Fruit fly (Drosophila melanogaster) whole organism, embryonic: Measurements from ENCODE around the gene CG32075.

Experiments used
- BEAF-32 ChIP-seq: fragments of 200-800 bp; sonication (Bioruptor generic); optimal IDR thresholded peaks from 3 replicates; lab custom pipeline; 2017; ENCODE audit warnings: missing biosample characterization, missing genetic modification characterization, mild to moderate bottlenecking, moderate library complexity, missing genetic modification reagents
- Blimp-1 ChIP-seq: fragments of 200-800 bp; sonication (Bioruptor generic); optimal IDR thresholded peaks from 3 replicates; lab custom pipeline; 2018; ENCODE audit warnings: missing biosample characterization, missing genetic modification characterization, mild to moderate bottlenecking, moderate library complexity, missing genetic modification reagents
- CG10147 ChIP-seq: fragments of 200-800 bp; sonication (Bioruptor generic); optimal IDR thresholded peaks from 2 replicates; lab custom pipeline; 2019; ENCODE audit warnings: missing biosample characterization, mild to moderate bottlenecking, missing genetic modification characterization, moderate library complexity
- CG10274 ChIP-seq: fragments of 200-800 bp; sonication (Bioruptor generic); optimal IDR thresholded peaks from 3 replicates; lab custom pipeline; 2017; ENCODE audit warnings: missing biosample characterization, mild to moderate bottlenecking, missing genetic modification characterization
- CG11247 ChIP-seq: fragments of 200-800 bp; sonication (Bioruptor generic); IDR thresholded peaks from 2 replicates; pipeline ENCODE4 v1.3.6; 2022; ENCODE audit warnings: missing biosample characterization, missing genetic modification characterization
- CG11560 ChIP-seq: fragments of 200-800 bp; sonication (Bioruptor generic); IDR thresholded peaks from 3 replicates; pipeline ENCODE4 v1.3.6; 2022; ENCODE audit warnings: missing biosample characterization, missing genetic modification characterization
- CG15269 ChIP-seq: fragments of 200-800 bp; sonication (Bioruptor generic); optimal IDR thresholded peaks from 2 replicates; lab custom pipeline; 2018; ENCODE audit warnings: missing biosample characterization, mild to moderate bottlenecking, missing genetic modification characterization, moderate library complexity
- CG17328 ChIP-seq: fragments of 200-800 bp; sonication (Bioruptor generic); IDR thresholded peaks from 2 replicates; pipeline ENCODE4 v1.3.6; 2022; ENCODE audit warnings: missing biosample characterization, missing genetic modification characterization
- CG18011 ChIP-seq: fragments of 200-800 bp; sonication (Bioruptor generic); optimal IDR thresholded peaks from 2 replicates; lab custom pipeline; 2017; ENCODE audit warnings: missing biosample characterization, missing genetic modification characterization, mild to moderate bottlenecking, moderate library complexity, missing genotype
- CG18476 ChIP-seq: fragments of 200-800 bp; sonication (Bioruptor generic); optimal IDR thresholded peaks from 2 replicates; lab custom pipeline; 2016; ENCODE audit warnings: missing biosample characterization, mild to moderate bottlenecking, missing genetic modification characterization
- CG2129 ChIP-seq: fragments of 200-800 bp; sonication (Bioruptor generic); IDR thresholded peaks from 2 replicates; pipeline ENCODE4 v1.3.6; 2022; ENCODE audit warnings: missing biosample characterization, missing genetic modification characterization; ENCODE audit not compliant: partially characterized antibody
- CG2202 ChIP-seq: fragments of 200-800 bp; sonication (Bioruptor generic); optimal IDR thresholded peaks from 2 replicates; lab custom pipeline; 2018; ENCODE audit warnings: missing biosample characterization, mild to moderate bottlenecking, missing genetic modification characterization
- CG31441 ChIP-seq: fragments of 200-800 bp; sonication (Bioruptor generic); IDR thresholded peaks from 2 replicates; pipeline ENCODE4 v1.3.6; 2022; ENCODE audit warnings: missing biosample characterization, missing genetic modification characterization
- CG32767 ChIP-seq: fragments of 200-800 bp; sonication (Bioruptor generic); IDR thresholded peaks from 2 replicates; pipeline ENCODE4 v1.3.6; 2022; ENCODE audit warnings: missing biosample characterization, missing genetic modification characterization
- CG32772 ChIP-seq: fragments of 200-800 bp; sonication (Bioruptor generic); IDR thresholded peaks from 2 replicates; pipeline ENCODE4 v1.3.6; 2022; ENCODE audit warnings: missing biosample characterization, missing genetic modification characterization
- CG3281 ChIP-seq: fragments of 200-800 bp; sonication (Bioruptor generic); optimal IDR thresholded peaks from 3 replicates; lab custom pipeline; 2017; ENCODE audit warnings: missing biosample characterization, mild to moderate bottlenecking, missing genetic modification characterization
- CG4282 ChIP-seq: fragments of 200-800 bp; sonication (Bioruptor generic); optimal IDR thresholded peaks from 2 replicates; lab custom pipeline; 2016; ENCODE audit warnings: missing biosample characterization, missing genetic modification characterization
- CG6765 ChIP-seq: fragments of 200-800 bp; sonication (Bioruptor generic); optimal IDR thresholded peaks from 3 replicates; lab custom pipeline; 2017; ENCODE audit warnings: missing biosample characterization, mild to moderate bottlenecking, missing genetic modification characterization
- CG7357 ChIP-seq: fragments of 200-800 bp; sonication (Bioruptor generic); IDR thresholded peaks from 3 replicates; pipeline ENCODE4 v1.3.6; 2022; ENCODE audit warnings: missing biosample characterization, missing genetic modification characterization
- CG8388 ChIP-seq: fragments of 200-800 bp; sonication (Bioruptor generic); optimal IDR thresholded peaks from 2 replicates; lab custom pipeline; 2019; ENCODE audit warnings: missing biosample characterization, mild to moderate bottlenecking, missing genetic modification characterization, moderate library complexity
- CG9609 ChIP-seq: fragments of 200-800 bp; sonication (Bioruptor generic); optimal IDR thresholded peaks from 3 replicates; lab custom pipeline; 2016; ENCODE audit warnings: missing biosample characterization, missing genetic modification characterization
- Dbx ChIP-seq: fragments of 200-800 bp; sonication (Bioruptor generic); IDR thresholded peaks from 3 replicates; pipeline ENCODE4 v1.3.6; 2022; ENCODE audit warnings: missing biosample characterization, missing genetic modification characterization
- Deaf1 ChIP-seq: fragments of 200-800 bp; optimal IDR thresholded peaks from 3 replicates; lab custom pipeline; 2019; ENCODE audit warnings: missing biosample characterization, mild to moderate bottlenecking, missing genetic modification characterization, moderate library complexity
- Dp ChIP-seq: fragments of 200-800 bp; sonication (Bioruptor generic); optimal IDR thresholded peaks from 2 replicates; lab custom pipeline; 2018; ENCODE audit warnings: missing biosample characterization, mild to moderate bottlenecking, missing genetic modification characterization, moderate library complexity
- Elba2 ChIP-seq: fragments of 200-800 bp; sonication (Bioruptor generic); optimal IDR thresholded peaks from 3 replicates; lab custom pipeline; 2016; ENCODE audit warnings: missing biosample characterization, missing genetic modification characterization
- Gsc ChIP-seq: fragments of 200-800 bp; sonication (Bioruptor generic); IDR thresholded peaks from 2 replicates; pipeline ENCODE4 v1.3.6; 2022; ENCODE audit warnings: missing biosample characterization, missing genetic modification characterization
- Hr39 ChIP-seq: fragments of >200 bp; optimal IDR thresholded peaks from 2 replicates; lab custom pipeline; 2017
- MESR4 ChIP-seq: fragments of 200-800 bp; sonication (Bioruptor generic); optimal IDR thresholded peaks from 2 replicates; lab custom pipeline; 2018; ENCODE audit warnings: missing biosample characterization, mild to moderate bottlenecking, missing genetic modification characterization, moderate library complexity
- Nf-YB ChIP-seq: fragments of 200-800 bp; sonication (Bioruptor generic); optimal IDR thresholded peaks from 3 replicates; lab custom pipeline; 2019; ENCODE audit warnings: missing biosample characterization, mild to moderate bottlenecking, missing genetic modification characterization, moderate library complexity
- NfI ChIP-seq: fragments of 200-800 bp; sonication (Bioruptor generic); optimal IDR thresholded peaks from 3 replicates; lab custom pipeline; 2018; ENCODE audit warnings: missing biosample characterization, mild to moderate bottlenecking, missing genetic modification characterization, moderate library complexity
- Oli ChIP-seq: fragments of 200-800 bp; sonication (Bioruptor generic); optimal IDR thresholded peaks from 2 replicates; lab custom pipeline; 2018; ENCODE audit warnings: missing biosample characterization, mild to moderate bottlenecking, missing genetic modification characterization, moderate library complexity
- Sin3A ChIP-seq: fragments of >200 bp; optimal IDR thresholded peaks from 2 replicates; lab custom pipeline; 2018
- Spps ChIP-seq: fragments of 200-800 bp; sonication (Bioruptor generic); optimal IDR thresholded peaks from 2 replicates; lab custom pipeline; 2018; ENCODE audit warnings: missing biosample characterization, mild to moderate bottlenecking, missing genetic modification characterization
- ab ChIP-seq: fragments of 200-800 bp; sonication (Bioruptor generic); optimal IDR thresholded peaks from 2 replicates; lab custom pipeline; 2016; ENCODE audit warnings: missing biosample characterization, missing genetic modification characterization
- al ChIP-seq: fragments of 200-800 bp; sonication (Bioruptor generic); IDR thresholded peaks from 2 replicates; pipeline ENCODE4 v1.3.6; 2022; ENCODE audit warnings: missing biosample characterization, missing genetic modification characterization
- az2 ChIP-seq: fragments of 200-800 bp; sonication (Bioruptor generic); optimal IDR thresholded peaks from 3 replicates; lab custom pipeline; 2016; ENCODE audit warnings: missing biosample characterization, missing genetic modification characterization
- cas ChIP-seq: fragments of 200-800 bp; sonication (Bioruptor generic); IDR thresholded peaks from 2 replicates; pipeline ENCODE4 v1.3.6; 2022; ENCODE audit warnings: missing biosample characterization, missing genetic modification characterization
- en ChIP-seq: fragments of 200-800 bp; sonication (Bioruptor generic); optimal IDR thresholded peaks from 2 replicates; lab custom pipeline; 2016; ENCODE audit warnings: missing biosample characterization, missing genetic modification characterization
- eve ChIP-seq, 2 experiments: fragments of >200 bp; optimal IDR thresholded peaks; 2 replicates each; lab custom pipeline; 2017; ENCODE audit warnings: missing biosample characterization in 2 of 2, missing genetic modification characterization in 2 of 2
- hbn ChIP-seq: fragments of 200-800 bp; sonication (Bioruptor generic); IDR thresholded peaks from 2 replicates; pipeline ENCODE4 v1.3.6; 2022; ENCODE audit warnings: missing biosample characterization, missing genetic modification characterization; ENCODE audit not compliant: partially characterized antibody
- hth ChIP-seq: fragments of >200 bp; optimal IDR thresholded peaks from 2 replicates; lab custom pipeline; 2017; ENCODE audit warnings: inconsistent platforms
- jing ChIP-seq: fragments of 200-800 bp; sonication (Bioruptor generic); optimal IDR thresholded peaks from 2 replicates; lab custom pipeline; 2018; ENCODE audit warnings: missing biosample characterization, mild to moderate bottlenecking, missing genetic modification characterization
- lmd ChIP-seq: fragments of 200-800 bp; sonication (Bioruptor generic); IDR thresholded peaks from 2 replicates; pipeline ENCODE4 v1.3.6; 2022; ENCODE audit warnings: missing biosample characterization, missing genetic modification characterization
- peb ChIP-seq: fragments of 200-800 bp; sonication (Bioruptor generic); IDR thresholded peaks from 2 replicates; pipeline ENCODE4 v1.3.6; 2022; ENCODE audit warnings: missing biosample characterization, missing genetic modification characterization
- shn ChIP-seq: fragments of 200-800 bp; sonication (Bioruptor generic); optimal IDR thresholded peaks from 3 replicates; lab custom pipeline; 2016; ENCODE audit warnings: missing biosample characterization, missing genetic modification characterization
- tin ChIP-seq: fragments of 200-800 bp; sonication (Bioruptor generic); optimal IDR thresholded peaks from 3 replicates; lab custom pipeline; 2016; ENCODE audit warnings: missing biosample characterization, missing genetic modification characterization
- tll ChIP-seq, 2 experiments: fragments of 200-800 bp in 1 of 2; fragments of >200 bp in 1 of 2; sonication (Bioruptor generic) in 1 of 2; optimal IDR thresholded peaks; 2 replicates each; lab custom pipeline; 2017 to 2019; ENCODE audit warnings: missing biosample characterization in 2 of 2, missing genetic modification characterization in 2 of 2, mild to moderate bottlenecking in 1 of 2, moderate library complexity in 1 of 2
- vfl ChIP-seq: fragments of 200-800 bp; sonication (Bioruptor generic); optimal IDR thresholded peaks from 2 replicates; lab custom pipeline; 2016; ENCODE audit warnings: missing biosample characterization, missing genetic modification characterization
- zen ChIP-seq: fragments of 200-800 bp; sonication (Bioruptor generic); optimal IDR thresholded peaks from 3 replicates; lab custom pipeline; 2018; ENCODE audit warnings: missing biosample characterization, mild to moderate bottlenecking, missing genetic modification characterization, moderate library complexity
- zen2 ChIP-seq: fragments of 200-800 bp; sonication (Bioruptor generic); IDR thresholded peaks from 3 replicates; pipeline ENCODE4 v1.3.6; 2022; ENCODE audit warnings: missing biosample characterization, missing genetic modification characterization; ENCODE audit not compliant: partially characterized antibody

CG32075 gene

DNA sequence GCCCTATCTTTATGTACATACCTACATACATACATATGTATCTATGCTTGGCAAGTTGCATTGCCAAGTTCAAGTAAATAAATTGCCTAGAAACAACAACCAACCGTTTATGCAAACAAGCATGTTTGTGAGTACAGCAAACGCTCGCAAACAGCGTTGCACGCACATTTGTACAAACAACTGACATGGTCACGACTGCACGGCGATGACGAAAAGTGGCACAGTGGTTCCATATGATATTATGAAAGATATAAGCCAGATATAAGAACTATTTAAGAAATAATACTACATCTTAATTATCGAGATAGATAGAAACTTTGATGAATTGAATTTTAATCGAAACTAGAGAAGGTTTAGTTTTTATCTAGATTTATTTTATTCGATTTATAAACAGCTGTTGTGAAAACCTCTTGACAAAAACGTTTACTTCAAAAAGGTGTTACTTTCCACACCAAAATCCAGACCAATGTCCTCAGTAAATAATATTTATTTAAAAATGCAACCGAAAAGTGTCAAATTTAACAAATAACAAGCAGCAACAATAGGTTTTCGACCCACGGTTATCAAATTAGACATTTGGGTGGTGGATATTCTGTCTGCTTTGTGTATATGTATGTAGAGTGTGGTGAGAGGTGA, 25.2 kb upstream of the CG32075 start (continued):
- TF ChIP-seq CG32767: peak; percentile 74
- TF ChIP-seq CG2202 (tag; lab: Kevin White, UChicago): peak; percentile 86
- TF ChIP-seq al (GFP tag; lab: Robert Waterston, UW): peak; percentile 47; the same call in 1 of the 2 replicates
- TF ChIP-seq CG4282 (GFP tag; lab: Kevin White, UChicago): peak; percentile 83
- no peak for TF ChIP-seq cas (GFP tag; lab: Robert Waterston, UW)
- TF ChIP-seq eve (GFP tag; optimal IDR thresholded peaks at IDR 0.05; lab: Kevin White, UChicago): peak; percentile 1 to 98
- TF ChIP-seq CG10274 (GFP tag; lab: Kevin White, UChicago): peak; percentile 75
- no peak for TF ChIP-seq hbn (GFP tag; lab: Robert Waterston, UW)
- peak; percentile 79 for TF ChIP-seq CG3281 (GFP tag; lab: Kevin White, UChicago)
- TF ChIP-seq CG11247: peak; percentile 58; the same call in 1 of the 2 replicates
- peak; percentile 39; the same call in 1 of the 2 replicates for TF ChIP-seq peb (GFP tag; lab: Robert Waterston, UW)
- peak; percentile 34 for TF ChIP-seq en (GFP tag; lab: Kevin White, UChicago)
- no peak for TF ChIP-seq hth (lab: Kevin White, UChicago)
- TF ChIP-seq CG31441 (GFP tag; lab: Robert Waterston, UW): peak; percentile 97
- TF ChIP-seq Deaf1 (tag; lab: Kevin White, UChicago): peak; percentile 77
- TF ChIP-seq tll (GFP tag; optimal IDR thresholded peaks at IDR 0.05; lab: Kevin White, UChicago): peak in 1 of 2 experiments; percentile 74
- peak; percentile 53 for TF ChIP-seq Spps (tag; lab: Kevin White, UChicago)
- peak; percentile 47 for TF ChIP-seq zen (tag; lab: Kevin White, UChicago)
- TF ChIP-seq Hr39 (lab: Kevin White, UChicago): no peak
- peak; percentile 84; the same call in 1 of the 2 replicates for TF ChIP-seq lmd (GFP tag; lab: Robert Waterston, UW)
- peak; percentile 91 for TF ChIP-seq CG18476 (GFP tag; lab: Kevin White, UChicago)
- TF ChIP-seq Gsc (GFP tag; lab: Robert Waterston, UW): peak; percentile 44; the same call in 1 of the 2 replicates
- no peak for TF ChIP-seq zen2
- TF ChIP-seq CG2129 (GFP tag; lab: Robert Waterston, UW): no peak
- TF ChIP-seq BEAF-32: no peak
- TF ChIP-seq ab: peak; percentile 51
- peak; percentile 67 for TF ChIP-seq shn (GFP tag; lab: Kevin White, UChicago)
- peak; percentile 83 for TF ChIP-seq Nf-YB (GFP tag; lab: Kevin White, UChicago)
- no peak for TF ChIP-seq MESR4 (GFP tag; lab: Kevin White, UChicago)
- peak; percentile 88 for TF ChIP-seq CG10147 (GFP tag; lab: Kevin White, UChicago)
- TF ChIP-seq NfI (GFP tag; lab: Kevin White, UChicago): peak; percentile 89
- peak; percentile 65 for TF ChIP-seq Elba2
- peak; percentile 68 for TF ChIP-seq CG6765 (GFP tag; lab: Kevin White, UChicago)
- peak; percentile 87 for TF ChIP-seq tin
- TF ChIP-seq CG7357: no peak; the same call in none of the 3 replicates
- 0 out of 3 replicates have a peak, but pooled peaks have one; percentile 55 for TF ChIP-seq CG11560 (tag; lab: Robert Waterston, UW)
- peak; percentile 79 for TF ChIP-seq jing (GFP tag; lab: Kevin White, UChicago)
- TF ChIP-seq CG8388 (GFP tag; lab: Kevin White, UChicago): peak; percentile 90
- peak; percentile 70 for TF ChIP-seq CG17328
- peak; percentile 78 for TF ChIP-seq Blimp-1
- peak; percentile 77 for TF ChIP-seq CG18011 (GFP tag; lab: Kevin White, UChicago)
- TF ChIP-seq CG9609 (GFP tag; lab: Kevin White, UChicago): peak; percentile 54
- TF ChIP-seq az2 (GFP tag; lab: Kevin White, UChicago): peak; percentile 95
- TF ChIP-seq vfl: peak; percentile 29
- TF ChIP-seq Oli (tag; lab: Kevin White, UChicago): peak; percentile 97
- no peak for TF ChIP-seq Sin3A
- TF ChIP-seq Dbx (GFP tag; lab: Robert Waterston, UW): peak; percentile 53; the same call in 1 of the 3 replicates
- peak; percentile 95 for TF ChIP-seq CG15269 (tag; lab: Kevin White, UChicago)
- no peak for TF ChIP-seq Dp (GFP tag; lab: Kevin White, UChicago)
- peak; percentile 59 for TF ChIP-seq CG32772 (GFP tag; lab: Robert Waterston, UW)
